Worm (Caenorhabditis elegans) whole organism, midembryonic: ENCODE data around the gene sre-56.

Experiments
- T22C8.4 ChIP-seq: fragments of 200-800 bp; sonication (Bioruptor generic); IDR thresholded peaks from 2 replicates; pipeline ENCODE4 v1.3.6; 2022; ENCODE audit warnings: missing genetic modification characterization, missing compliant biosample characterization
- flt-1 ChIP-seq: fragments of 200-800 bp; sonication (Bioruptor generic); IDR thresholded peaks from 2 replicates; pipeline ENCODE4 v1.3.6; 2022; ENCODE audit warnings: missing genetic modification characterization, missing compliant biosample characterization
- klf-2 ChIP-seq: fragments of 200-800 bp; sonication (Bioruptor generic); conservative IDR thresholded peaks from 2 replicates; pipeline ENCODE4 v1.3.6; 2022; ENCODE audit warnings: missing genetic modification reagents, missing genetic modification characterization, missing compliant biosample characterization
- med-1 ChIP-seq: sonication (generic microtip); optimal IDR thresholded peaks from 2 replicates; lab custom pipeline; 2017; ENCODE audit warnings: missing genetic modification characterization, mild to moderate bottlenecking, missing compliant biosample characterization, antibody characterized with exemption, missing genetic modification reagents; ENCODE audit not compliant: insufficient read depth
- tab-1 ChIP-seq: fragments of 200-800 bp; sonication (Bioruptor generic); IDR thresholded peaks from 2 replicates; pipeline ENCODE4 v1.3.6; 2022; ENCODE audit warnings: missing genetic modification characterization, missing compliant biosample characterization
- ztf-23 ChIP-seq: fragments of 200-800 bp; sonication (Bioruptor generic); IDR thresholded peaks from 2 replicates; pipeline ENCODE4 v1.3.6; 2022; ENCODE audit warnings: missing genetic modification reagents, missing genetic modification characterization, missing compliant biosample characterization

ce11 chrII:12301233-12301632 is 23.0 kb upstream of the sre-56 start:
- TF ChIP-seq klf-2 (GFP tag; lab: Robert Waterston, UW) = no peak
- TF ChIP-seq flt-1 (GFP tag; lab: Robert Waterston, UW) = no peak
- no peak for TF ChIP-seq ztf-23
- TF ChIP-seq T22C8.4 (GFP tag; lab: Robert Waterston, UW) = peak; percentile 95
- no peak for TF ChIP-seq med-1 (GFP tag; lab: Kevin White, UChicago)
- TF ChIP-seq tab-1 = no peak
